Worm (Caenorhabditis elegans): ENCODE results near the gene Y69H2.9.
A peak's percentile ranks its signal among the peaks of the same experiment; 100 is the strongest.

DNA sequence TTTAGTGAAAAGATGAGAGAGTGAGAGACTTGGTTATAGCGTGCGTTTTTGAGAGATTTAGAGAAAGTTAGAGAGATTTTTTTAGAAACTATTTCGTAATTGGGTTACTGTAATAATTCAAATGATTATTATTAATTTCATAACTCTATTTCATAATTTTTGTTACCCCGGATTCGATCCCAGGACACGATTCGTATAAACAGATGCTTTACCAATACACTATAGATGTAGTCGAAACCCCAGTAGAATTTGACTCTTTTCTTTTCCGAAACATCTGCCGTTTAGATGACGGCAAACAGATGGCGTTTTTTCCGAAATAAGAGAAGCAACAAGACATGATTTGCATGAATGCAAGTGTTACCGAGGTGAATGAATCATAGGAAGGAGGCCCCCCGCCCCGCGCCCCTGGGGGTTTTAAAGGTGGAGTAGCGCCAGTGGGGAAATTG is 8.7 kb downstream of the Y69H2.9 start:
- TF ChIP-seq flt-1 (GFP tag; IDR thresholded peaks at IDR 0.05) (no peak; the same call in 1 of the 2 replicates), sea-1 (GFP tag; conservative IDR thresholded peaks at IDR 0.05) (no peak), ama-1 (optimal IDR thresholded peaks at IDR 0.05) (no peak), pes-1 (GFP tag; IDR thresholded peaks at IDR 0.05) (no peak), F13C5.2 (tag; optimal IDR thresholded peaks at IDR 0.05) (no peak), hnd-1 (tag; optimal IDR thresholded peaks at IDR 0.05) (no peak), tbx-37 (GFP tag; conservative IDR thresholded peaks at IDR 0.05) (no peak), hmg-4 (GFP tag; optimal IDR thresholded peaks at IDR 0.05) (no peak), B0310.2 (tag; optimal IDR thresholded peaks at IDR 0.05) (no peak), ceh-13 (GFP tag; optimal IDR thresholded peaks at IDR 0.05) (peak; percentile 59), tbx-11 (GFP tag; IDR thresholded peaks at IDR 0.05) (no peak), aly-1 (tag; optimal IDR thresholded peaks at IDR 0.05) (no peak), scrt-1 (GFP tag; IDR thresholded peaks at IDR 0.05) (0 out of 2 replicates have a peak, but pooled peaks have one; percentile 25), hmbx-1 (tag; optimal IDR thresholded peaks at IDR 0.05) (no peak)
